Worm (Caenorhabditis elegans) whole organism, L1 larva: ENCODE measurements around the gene T26G10.3.

Experiments
- irx-1 ChIP-seq: sonication (generic microtip); optimal IDR thresholded peaks from 2 replicates; lab custom pipeline; 2016; ENCODE audit warnings: missing genetic modification characterization, missing compliant biosample characterization
- jun-1 ChIP-seq: fragments of 150-350 bp; optimal IDR thresholded peaks from 2 replicates; lab custom pipeline; 2014; ENCODE audit warnings: missing biosample characterization, missing genetic modification reagents, missing genetic modification characterization
- lin-39 ChIP-seq: fragments of 150-350 bp; optimal IDR thresholded peaks from 2 replicates; lab custom pipeline; 2014; ENCODE audit warnings: missing biosample characterization, missing genetic modification reagents, missing genetic modification characterization
- nhr-19 ChIP-seq: fragments of 200-800 bp; sonication (Bioruptor generic); conservative IDR thresholded peaks from 2 replicates; pipeline ENCODE4 v1.3.6; 2022; ENCODE audit warnings: missing genetic modification characterization, missing compliant biosample characterization
- nhr-237 ChIP-seq: fragments of 150-350 bp; optimal IDR thresholded peaks from 2 replicates; lab custom pipeline; 2014; ENCODE audit warnings: missing biosample characterization, missing genetic modification characterization
- nhr-90 ChIP-seq: sonication (generic microtip); optimal IDR thresholded peaks from 2 replicates; lab custom pipeline; 2016; ENCODE audit warnings: mild to moderate bottlenecking, missing genetic modification characterization, missing compliant biosample characterization; ENCODE audit not compliant: poor library complexity
- tbx-2 ChIP-seq: sonication (generic microtip); optimal IDR thresholded peaks from 2 replicates; lab custom pipeline; 2016; ENCODE audit warnings: missing genetic modification characterization, missing compliant biosample characterization
- unc-130 ChIP-seq: fragments of 150-350 bp; optimal IDR thresholded peaks from 2 replicates; lab custom pipeline; 2017; ENCODE audit warnings: missing biosample characterization, missing genetic modification characterization, inconsistent platforms
- unc-62 ChIP-seq: fragments of 150-350 bp; optimal IDR thresholded peaks from 2 replicates; lab custom pipeline; 2014; ENCODE audit warnings: missing biosample characterization, missing genetic modification reagents, missing genetic modification characterization

- no peak for TF ChIP-seq nhr-19 (GFP tag; lab: Robert Waterston, UW)
- no peak for TF ChIP-seq tbx-2 (tag; lab: Kevin White, UChicago)
- no peak for TF ChIP-seq jun-1
- TF ChIP-seq lin-39, result no peak
- TF ChIP-seq unc-130 (tag; lab: Kevin White, UChicago), result no peak
- no peak for TF ChIP-seq irx-1
- TF ChIP-seq nhr-90 (tag; lab: Kevin White, UChicago), result no peak
- no peak for TF ChIP-seq nhr-237 (tag; lab: Kevin White, UChicago)
- TF ChIP-seq unc-62 (GFP tag; lab: Kevin White, UChicago), result no peak
Measured at ce11 chrIII:9453962-9454361, 40.7 kb upstream of the T26G10.3 start, which contains the start of gene F54C8.7.
